Fruit fly (Drosophila melanogaster) whole organism, embryonic: Measurements from ENCODE around the gene THG.

Experiments
- Abd-B ChIP-seq: fragments of 200-800 bp; sonication (Bioruptor generic); optimal IDR thresholded peaks from 2 replicates; lab custom pipeline; 2018; ENCODE audit warnings: missing biosample characterization, mild to moderate bottlenecking, missing genetic modification characterization, moderate library complexity
- CG10321 ChIP-seq: fragments of 200-800 bp; sonication (Bioruptor generic); IDR thresholded peaks from 2 replicates; pipeline ENCODE4 v1.3.6; 2022; ENCODE audit warnings: missing biosample characterization, missing genetic modification characterization
- CG13287 ChIP-seq: fragments of 200-800 bp; sonication (Bioruptor generic); IDR thresholded peaks from 2 replicates; pipeline ENCODE4 v1.3.6; 2022; ENCODE audit warnings: missing biosample characterization, missing genetic modification characterization; ENCODE audit not compliant: partially characterized antibody
- CG13894 ChIP-seq: fragments of 200-800 bp; sonication (Bioruptor generic); optimal IDR thresholded peaks from 3 replicates; lab custom pipeline; 2018; ENCODE audit warnings: missing biosample characterization, mild to moderate bottlenecking, missing genetic modification characterization, moderate library complexity
- CG16815 ChIP-seq: fragments of 200-800 bp; sonication (Bioruptor generic); optimal IDR thresholded peaks from 3 replicates; lab custom pipeline; 2017; ENCODE audit warnings: missing biosample characterization, mild to moderate bottlenecking, missing genetic modification characterization
- CG1792 ChIP-seq: fragments of 200-800 bp; sonication (Bioruptor generic); optimal IDR thresholded peaks from 2 replicates; lab custom pipeline; 2016; ENCODE audit warnings: missing biosample characterization, missing genetic modification characterization
- CG18764 ChIP-seq: fragments of 200-800 bp; sonication (Bioruptor generic); optimal IDR thresholded peaks from 3 replicates; lab custom pipeline; 2016; ENCODE audit warnings: missing biosample characterization, missing genetic modification characterization
- CG2712 ChIP-seq: fragments of 200-800 bp; optimal IDR thresholded peaks from 3 replicates; lab custom pipeline; 2019; ENCODE audit warnings: missing biosample characterization, mild to moderate bottlenecking, missing genetic modification characterization, moderate library complexity
- CG2875 ChIP-seq: fragments of 200-800 bp; sonication (Bioruptor generic); optimal IDR thresholded peaks from 2 replicates; lab custom pipeline; 2017; ENCODE audit warnings: missing biosample characterization, mild to moderate bottlenecking, missing genetic modification characterization, missing genetic modification reagents
- CG30431 ChIP-seq: fragments of 200-800 bp; sonication (Bioruptor generic); optimal IDR thresholded peaks from 2 replicates; lab custom pipeline; 2017; ENCODE audit warnings: missing biosample characterization, missing genetic modification characterization
- CG4617 ChIP-seq: fragments of 200-800 bp; sonication (Bioruptor generic); optimal IDR thresholded peaks from 3 replicates; lab custom pipeline; 2016; ENCODE audit warnings: missing biosample characterization, missing genetic modification characterization, borderline replicate concordance
- CG4707 ChIP-seq: fragments of 200-800 bp; sonication (Bioruptor generic); optimal IDR thresholded peaks from 2 replicates; lab custom pipeline; 2018; ENCODE audit warnings: missing biosample characterization, mild to moderate bottlenecking, missing genetic modification characterization, moderate library complexity
- CG8281 ChIP-seq: fragments of 200-800 bp; sonication (Bioruptor generic); optimal IDR thresholded peaks from 2 replicates; lab custom pipeline; 2018; ENCODE audit warnings: missing biosample characterization, mild to moderate bottlenecking, missing genetic modification characterization, moderate library complexity
- CG9876 ChIP-seq: fragments of 200-800 bp; sonication (Bioruptor generic); optimal IDR thresholded peaks from 2 replicates; lab custom pipeline; 2016; ENCODE audit warnings: missing biosample characterization, missing genetic modification characterization
- CoRest ChIP-seq: fragments of 200-800 bp; sonication (Bioruptor generic); optimal IDR thresholded peaks from 3 replicates; lab custom pipeline; 2018; ENCODE audit warnings: missing biosample characterization, mild to moderate bottlenecking, missing genetic modification characterization, moderate library complexity
- CrebB ChIP-seq: fragments of 200-800 bp; sonication (Bioruptor generic); optimal IDR thresholded peaks from 3 replicates; lab custom pipeline; 2018; ENCODE audit warnings: missing biosample characterization, mild to moderate bottlenecking, missing genetic modification characterization
- Dad ChIP-seq: fragments of 200-800 bp; sonication (Bioruptor generic); optimal IDR thresholded peaks from 3 replicates; lab custom pipeline; 2016; ENCODE audit warnings: missing biosample characterization, missing genetic modification characterization
- Deaf1 ChIP-seq: fragments of 200-800 bp; optimal IDR thresholded peaks from 3 replicates; lab custom pipeline; 2019; ENCODE audit warnings: missing biosample characterization, mild to moderate bottlenecking, missing genetic modification characterization, moderate library complexity
- Dref ChIP-seq: fragments of 200-800 bp; sonication (Bioruptor generic); IDR thresholded peaks from 2 replicates; pipeline ENCODE4 v1.3.6; 2022; ENCODE audit warnings: missing biosample characterization, missing genetic modification characterization
- Fer2 ChIP-seq: fragments of 200-800 bp; sonication (Bioruptor generic); optimal IDR thresholded peaks from 2 replicates; lab custom pipeline; 2018; ENCODE audit warnings: missing biosample characterization, mild to moderate bottlenecking, missing genetic modification characterization, moderate library complexity
- GATAe ChIP-seq: fragments of 200-800 bp; sonication (Bioruptor generic); conservative IDR thresholded peaks from 2 replicates; pipeline ENCODE4 v1.3.6; 2022; ENCODE audit warnings: missing biosample characterization, missing genetic modification characterization
- Hmr ChIP-seq: fragments of 200-800 bp; sonication (Bioruptor generic); optimal IDR thresholded peaks from 3 replicates; lab custom pipeline; 2017; ENCODE audit warnings: mild to moderate bottlenecking, missing biosample characterization, missing genetic modification reagents, missing genetic modification characterization
- Hr51 ChIP-seq, 2 experiments: fragments of 200-800 bp; sonication (Bioruptor generic); optimal IDR thresholded peaks; 2 replicates in 1 of 2; 3 replicates in 1 of 2; lab custom pipeline; 2016 to 2018; ENCODE audit warnings: missing biosample characterization in 2 of 2, missing genetic modification characterization in 2 of 2, mild to moderate bottlenecking in 1 of 2, moderate library complexity in 1 of 2
- MESR4 ChIP-seq: fragments of 200-800 bp; sonication (Bioruptor generic); optimal IDR thresholded peaks from 2 replicates; lab custom pipeline; 2018; ENCODE audit warnings: missing biosample characterization, mild to moderate bottlenecking, missing genetic modification characterization, moderate library complexity
- Mrtf ChIP-seq: fragments of 200-800 bp; sonication (Bioruptor generic); IDR thresholded peaks from 3 replicates; pipeline ENCODE4 v1.3.6; 2022; ENCODE audit warnings: missing biosample characterization, missing genetic modification characterization
- Neu2 ChIP-seq: fragments of 200-800 bp; sonication (Bioruptor generic); optimal IDR thresholded peaks from 3 replicates; lab custom pipeline; 2016; ENCODE audit warnings: missing biosample characterization, missing genetic modification characterization, borderline replicate concordance
- Nf-YA ChIP-seq: fragments of 200-800 bp; sonication (Bioruptor generic); IDR thresholded peaks from 2 replicates; pipeline ENCODE4 v1.3.6; 2022; ENCODE audit warnings: missing biosample characterization, missing genetic modification characterization
- abd-A ChIP-seq: fragments of 200-800 bp; sonication (Bioruptor generic); optimal IDR thresholded peaks from 3 replicates; lab custom pipeline; 2019; ENCODE audit warnings: missing biosample characterization, mild to moderate bottlenecking, missing genetic modification characterization, moderate library complexity
- caup ChIP-seq: fragments of 200-800 bp; sonication (Bioruptor generic); optimal IDR thresholded peaks from 3 replicates; lab custom pipeline; 2017; ENCODE audit warnings: missing biosample characterization, mild to moderate bottlenecking, missing genetic modification characterization, moderate library complexity; ENCODE audit not compliant: severe bottlenecking
- chn ChIP-seq: fragments of 200-800 bp; sonication (Bioruptor generic); optimal IDR thresholded peaks from 2 replicates; lab custom pipeline; 2016; ENCODE audit warnings: missing biosample characterization, missing genetic modification characterization
- ci ChIP-seq: fragments of 200-800 bp; sonication (Bioruptor generic); IDR thresholded peaks from 3 replicates; pipeline ENCODE4 v1.3.6; 2022; ENCODE audit warnings: missing biosample characterization, missing genetic modification characterization
- corto ChIP-seq: fragments of 200-800 bp; sonication (Bioruptor generic); optimal IDR thresholded peaks from 2 replicates; lab custom pipeline; 2016; ENCODE audit warnings: missing biosample characterization, mild to moderate bottlenecking, missing genetic modification characterization, moderate library complexity
- gsb ChIP-seq: fragments of 200-800 bp; sonication (Bioruptor generic); IDR thresholded peaks from 2 replicates; pipeline ENCODE4 v1.3.6; 2022; ENCODE audit warnings: missing biosample characterization, missing genetic modification characterization
- jigr1 ChIP-seq: fragments of 200-800 bp; sonication (Bioruptor generic); IDR thresholded peaks from 3 replicates; pipeline ENCODE4 v1.3.6; 2022; ENCODE audit warnings: missing biosample characterization, missing genetic modification characterization
- jumu ChIP-seq: fragments of 200-800 bp; sonication (Bioruptor generic); optimal IDR thresholded peaks from 3 replicates; lab custom pipeline; 2016; ENCODE audit warnings: missing biosample characterization, missing genetic modification characterization
- klu ChIP-seq: fragments of 200-800 bp; sonication (Bioruptor generic); IDR thresholded peaks from 2 replicates; pipeline ENCODE4 v1.3.6; 2022; ENCODE audit warnings: missing biosample characterization, missing genetic modification characterization
- lilli ChIP-seq: fragments of 200-800 bp; sonication (Bioruptor generic); optimal IDR thresholded peaks from 3 replicates; lab custom pipeline; 2016; ENCODE audit warnings: missing biosample characterization, missing genetic modification characterization
- org-1 ChIP-seq: fragments of 200-800 bp; sonication (Bioruptor generic); optimal IDR thresholded peaks from 2 replicates; lab custom pipeline; 2017; ENCODE audit warnings: missing biosample characterization, missing genetic modification characterization
- p53 ChIP-seq: fragments of 200-800 bp; sonication (Bioruptor generic); optimal IDR thresholded peaks from 2 replicates; lab custom pipeline; 2016; ENCODE audit warnings: missing biosample characterization, missing genetic modification characterization
- phol ChIP-seq: fragments of 200-800 bp; sonication (Bioruptor generic); optimal IDR thresholded peaks from 3 replicates; lab custom pipeline; 2018; ENCODE audit warnings: missing biosample characterization, mild to moderate bottlenecking, missing genetic modification characterization, moderate library complexity
- psq ChIP-seq: fragments of 200-800 bp; sonication (Bioruptor generic); optimal IDR thresholded peaks from 2 replicates; lab custom pipeline; 2017; ENCODE audit warnings: missing biosample characterization, missing genetic modification characterization
- sens ChIP-seq: fragments of 200-800 bp; sonication (Bioruptor generic); peaks from one replicate; lab custom pipeline; 2016; ENCODE audit warnings: missing biosample characterization, missing genetic modification characterization
- sim ChIP-seq: fragments of 200-800 bp; sonication (Bioruptor generic); IDR thresholded peaks from 2 replicates; pipeline ENCODE4 v1.3.6; 2022; ENCODE audit warnings: missing biosample characterization, missing genetic modification characterization
- vnd ChIP-seq: fragments of 200-800 bp; sonication (Bioruptor generic); IDR thresholded peaks from 3 replicates; pipeline ENCODE4 v1.3.6; 2022; ENCODE audit warnings: missing biosample characterization, missing genetic modification characterization; ENCODE audit not compliant: partially characterized antibody
- wek ChIP-seq: fragments of 200-800 bp; sonication (Bioruptor generic); optimal IDR thresholded peaks from 3 replicates; lab custom pipeline; 2018; ENCODE audit warnings: missing biosample characterization, mild to moderate bottlenecking, missing genetic modification characterization, moderate library complexity
- yki ChIP-seq: fragments of >200 bp; optimal IDR thresholded peaks from 3 replicates; lab custom pipeline; 2018

THG gene

dm6 chr2L:15031650-15032049, 22.1 kb upstream of the THG start, which contains the start of gene CG31832:
Gene CG31832 (minus strand): TSS chr2L:15031750.
- peak; percentile 27 for TF ChIP-seq sens (GFP tag; lab: Kevin White, UChicago)
- no peak for TF ChIP-seq CG4617 (GFP tag; lab: Kevin White, UChicago)

- no peak for TF ChIP-seq psq
- no peak for TF ChIP-seq Mrtf (GFP tag; lab: Robert Waterston, UW)
- TF ChIP-seq CG4707 (GFP tag; lab: Kevin White, UChicago) = no peak
- no peak for TF ChIP-seq CG1792 (GFP tag; lab: Kevin White, UChicago)
- TF ChIP-seq MESR4 (GFP tag; lab: Kevin White, UChicago) = no peak
- no peak for TF ChIP-seq CG8281
- no peak for TF ChIP-seq corto (GFP tag; lab: Kevin White, UChicago)
- TF ChIP-seq CG9876 (GFP tag; lab: Kevin White, UChicago) = no peak
- no peak for TF ChIP-seq jumu (GFP tag; lab: Kevin White, UChicago)
- TF ChIP-seq sim (GFP tag; lab: Robert Waterston, UW) = no peak
- no peak for TF ChIP-seq CG18764 (GFP tag; lab: Kevin White, UChicago)
- TF ChIP-seq wek (GFP tag; lab: Kevin White, UChicago) = no peak
- no peak for TF ChIP-seq klu (GFP tag; lab: Robert Waterston, UW)
- no peak for TF ChIP-seq CG30431 (GFP tag; lab: Kevin White, UChicago)
- TF ChIP-seq gsb (GFP tag; lab: Robert Waterston, UW) = no peak
- no peak for TF ChIP-seq Neu2 (GFP tag; lab: Kevin White, UChicago)
- no peak for TF ChIP-seq yki
- no peak for TF ChIP-seq lilli
- no peak for TF ChIP-seq caup
Measured at dm6 chr2L:15026582-15026981, 17.1 kb upstream of the THG start, which contains the start of gene CG33310. Gene CG33310 (plus strand): TSS chr2L:15026882.

dm6 chr2L:15016031-15016430, 6.5 kb upstream of the THG start, which contains the start of gene GABA-B-R1:
Gene GABA-B-R1 (plus strand): TSS chr2L:15016331.
- no peak for TF ChIP-seq CG2875 (GFP tag; lab: Kevin White, UChicago)
- peak; percentile 66 for TF ChIP-seq abd-A (tag; lab: Kevin White, UChicago)
- no peak for TF ChIP-seq vnd (GFP tag; lab: Robert Waterston, UW)
- peak; percentile 12 for TF ChIP-seq Hmr (GFP tag; lab: Kevin White, UChicago)
- peak in 1 of 2 experiments; percentile 58 for TF ChIP-seq Hr51 (GFP tag; optimal IDR thresholded peaks at IDR 0.05; lab: Kevin White, UChicago)
- no peak for TF ChIP-seq CoRest (tag; lab: Kevin White, UChicago)
- TF ChIP-seq Deaf1 = peak; percentile 65
- TF ChIP-seq CG13894 (tag; lab: Kevin White, UChicago) = peak; percentile 3

- TF ChIP-seq org-1 = no peak
- TF ChIP-seq chn = no peak
- no peak for TF ChIP-seq CG13287
- no peak for TF ChIP-seq Fer2 (tag; lab: Kevin White, UChicago)
- no peak for TF ChIP-seq CG2712
- no peak for TF ChIP-seq CG4707 (GFP tag; lab: Kevin White, UChicago)
- no peak for TF ChIP-seq p53
- no peak for TF ChIP-seq Dad
- 0 out of 2 replicates have a peak, but pooled peaks have one; percentile 28 for TF ChIP-seq CG10321 (GFP tag; lab: Robert Waterston, UW)
- no peak for TF ChIP-seq CrebB (tag; lab: Kevin White, UChicago)
- no peak for TF ChIP-seq CG16815 (GFP tag; lab: Kevin White, UChicago)
- no peak for TF ChIP-seq CG9876 (GFP tag; lab: Kevin White, UChicago)
- TF ChIP-seq Abd-B (GFP tag; lab: Kevin White, UChicago) = no peak
- no peak for TF ChIP-seq Dref (GFP tag; lab: Robert Waterston, UW)
- 0 out of 3 replicates have a peak, but pooled peaks have one; percentile 23 for TF ChIP-seq ci
- TF ChIP-seq GATAe (GFP tag; lab: Robert Waterston, UW) = no peak
- TF ChIP-seq Nf-YA (GFP tag; lab: Robert Waterston, UW) = no peak
- peak; percentile 7 for TF ChIP-seq phol (tag; lab: Kevin White, UChicago)
- TF ChIP-seq jigr1 = no peak
Measured at dm6 chr2L:15013523-15013922, 4.0 kb upstream of the THG start.
